Fruit fly (Drosophila melanogaster) whole organism, pupa: Measurements from ENCODE around the gene CG34280.

Experiments used
- CG10348 ChIP-seq: fragments of 200-800 bp; sonication (Bioruptor generic); IDR thresholded peaks from 2 replicates; pipeline ENCODE4 v1.3.6; 2022; ENCODE audit warnings: missing biosample characterization, missing genetic modification characterization
- CG12605 ChIP-seq: fragments of 200-800 bp; sonication (Bioruptor generic); IDR thresholded peaks from 2 replicates; pipeline ENCODE4 v1.3.6; 2022; ENCODE audit warnings: missing biosample characterization, missing genetic modification characterization
- CG13204 ChIP-seq: fragments of 200-800 bp; sonication (Bioruptor generic); optimal IDR thresholded peaks from 2 replicates; lab custom pipeline; 2018; ENCODE audit warnings: missing biosample characterization, mild to moderate bottlenecking, missing genetic modification characterization, moderate library complexity
- CG14655 ChIP-seq: fragments of 200-800 bp; sonication (Bioruptor generic); optimal IDR thresholded peaks from 3 replicates; lab custom pipeline; 2017; ENCODE audit warnings: mild to moderate bottlenecking, missing biosample characterization, missing genetic modification reagents, missing genetic modification characterization
- CG15710 ChIP-seq: fragments of 200-800 bp; sonication (Bioruptor generic); optimal IDR thresholded peaks from 2 replicates; lab custom pipeline; 2018; ENCODE audit warnings: missing biosample characterization, mild to moderate bottlenecking, missing genetic modification characterization, moderate library complexity
- CG17806 ChIP-seq: fragments of 200-800 bp; sonication (Bioruptor generic); optimal IDR thresholded peaks from 2 replicates; lab custom pipeline; 2018; ENCODE audit warnings: missing biosample characterization, mild to moderate bottlenecking, missing genetic modification characterization, moderate library complexity
- CG32121 ChIP-seq: fragments of 200-800 bp; sonication (Bioruptor generic); IDR thresholded peaks from 2 replicates; pipeline ENCODE4 v1.3.6; 2022; ENCODE audit warnings: missing biosample characterization, missing genetic modification characterization
- CG34367 ChIP-seq: fragments of 200-800 bp; sonication (Bioruptor generic); optimal IDR thresholded peaks from 2 replicates; lab custom pipeline; 2018; ENCODE audit warnings: missing biosample characterization, mild to moderate bottlenecking, missing genetic modification characterization
- CG4496 ChIP-seq: fragments of 200-800 bp; sonication (Bioruptor generic); IDR thresholded peaks from 3 replicates; pipeline ENCODE4 v1.3.6; 2022; ENCODE audit warnings: missing biosample characterization, missing genetic modification characterization
- CG8159 ChIP-seq: fragments of 200-800 bp; sonication (Bioruptor generic); optimal IDR thresholded peaks from 3 replicates; lab custom pipeline; 2018; ENCODE audit warnings: missing biosample characterization, mild to moderate bottlenecking, missing genetic modification characterization, moderate library complexity
- CG8301 ChIP-seq: fragments of 200-800 bp; sonication (Bioruptor generic); optimal IDR thresholded peaks from 2 replicates; lab custom pipeline; 2018; ENCODE audit warnings: missing biosample characterization, mild to moderate bottlenecking, missing genetic modification characterization
- CG9948 ChIP-seq: fragments of 200-800 bp; sonication (Bioruptor generic); optimal IDR thresholded peaks from 2 replicates; lab custom pipeline; 2018; ENCODE audit warnings: missing biosample characterization, mild to moderate bottlenecking, missing genetic modification characterization, moderate library complexity
- D1 ChIP-seq: fragments of 200-800 bp; sonication (Bioruptor generic); optimal IDR thresholded peaks from 2 replicates; lab custom pipeline; 2018; ENCODE audit warnings: missing biosample characterization, mild to moderate bottlenecking, missing genetic modification characterization, moderate library complexity
- EcR ChIP-seq: fragments of 200-800 bp; sonication (Bioruptor generic); optimal IDR thresholded peaks from 3 replicates; lab custom pipeline; 2019; ENCODE audit warnings: missing biosample characterization, missing genetic modification characterization, mild to moderate bottlenecking, moderate library complexity, missing genetic modification reagents
- Ets98B ChIP-seq: fragments of 200-800 bp; sonication (Bioruptor generic); IDR thresholded peaks from 2 replicates; pipeline ENCODE4 v1.3.6; 2022; ENCODE audit warnings: missing biosample characterization, missing genetic modification characterization
- Pif1A ChIP-seq: fragments of 200-800 bp; sonication (Bioruptor generic); optimal IDR thresholded peaks from 3 replicates; lab custom pipeline; 2016; ENCODE audit warnings: missing biosample characterization, missing genetic modification characterization
- Pif1B ChIP-seq: fragments of 200-800 bp; sonication (Bioruptor generic); optimal IDR thresholded peaks from 3 replicates; lab custom pipeline; 2016; ENCODE audit warnings: missing biosample characterization, missing genetic modification characterization
- Snoo ChIP-seq: fragments of 200-800 bp; sonication (Bioruptor generic); optimal IDR thresholded peaks from 3 replicates; lab custom pipeline; 2017; ENCODE audit warnings: missing biosample characterization, mild to moderate bottlenecking, missing genetic modification characterization, inconsistent platforms
- fd96Ca ChIP-seq: fragments of 200-800 bp; sonication (Bioruptor generic); IDR thresholded peaks from 3 replicates; pipeline ENCODE4 v1.3.6; 2022; ENCODE audit warnings: missing biosample characterization, missing genetic modification characterization
- gl ChIP-seq: fragments of 200-800 bp; sonication (Bioruptor generic); optimal IDR thresholded peaks from 2 replicates; lab custom pipeline; 2018; ENCODE audit warnings: missing biosample characterization, mild to moderate bottlenecking, missing genetic modification characterization
- rn ChIP-seq: fragments of 200-800 bp; sonication (Bioruptor generic); IDR thresholded peaks from 2 replicates; pipeline ENCODE4 v1.3.6; 2022; ENCODE audit warnings: missing biosample characterization, missing genetic modification characterization

CG34280 gene

dm6 chr3R:17417167-17417566 lies 13.6 kb upstream of the CG34280 start, which contains the start of gene CG33333:
CG33333 (plus strand) TSS chr3R:17417467.
- TF ChIP-seq CG34367 (tag; lab: Kevin White, UChicago): no peak
- no peak for TF ChIP-seq CG9948 (tag; lab: Kevin White, UChicago)
- TF ChIP-seq CG4496 (GFP tag; lab: Robert Waterston, UW): no peak
- no peak for TF ChIP-seq gl (tag; lab: Kevin White, UChicago)
- no peak for TF ChIP-seq CG32121
- TF ChIP-seq fd96Ca (GFP tag; lab: Robert Waterston, UW): no peak
- no peak for TF ChIP-seq CG15710 (tag; lab: Kevin White, UChicago)

- no peak for TF ChIP-seq CG14655 (GFP tag; lab: Kevin White, UChicago)
Observed at dm6 chr3R:17415439-17415838, 11.9 kb upstream of the CG34280 start, which contains the start of gene CG5866. CG5866 (plus strand) TSS chr3R:17415739.

- no peak for TF ChIP-seq CG8301
- TF ChIP-seq D1 (tag; lab: Kevin White, UChicago): no peak
- no peak for TF ChIP-seq CG8159 (tag; lab: Kevin White, UChicago)
- no peak for TF ChIP-seq CG17806 (tag; lab: Kevin White, UChicago)
- TF ChIP-seq CG12605: no peak
- TF ChIP-seq EcR (GFP tag; lab: Kevin White, UChicago): no peak
- TF ChIP-seq gl (tag; lab: Kevin White, UChicago): no peak
- no peak for TF ChIP-seq rn (GFP tag; lab: Robert Waterston, UW)
- no peak for TF ChIP-seq CG9948 (tag; lab: Kevin White, UChicago)
- TF ChIP-seq CG13204 (GFP tag; lab: Kevin White, UChicago): no peak
- TF ChIP-seq CG14655 (GFP tag; lab: Kevin White, UChicago): no peak
- no peak for TF ChIP-seq Snoo (tag; lab: Kevin White, UChicago)
- TF ChIP-seq CG10348 (GFP tag; lab: Robert Waterston, UW): no peak
Observed at dm6 chr3R:17413601-17414000, 10.1 kb upstream of the CG34280 start, which contains the start of gene CG42822. CG42822 (plus strand) TSS chr3R:17413901.

dm6 chr3R:17412458-17413127 lies 9.1 kb upstream of the CG34280 start, which contains the start of gene CG42821:
CG42821 (plus strand) TSS chr3R:17413077.
- TF ChIP-seq CG4496 (GFP tag; lab: Robert Waterston, UW): no peak
- TF ChIP-seq D1 (tag; lab: Kevin White, UChicago): no peak
- no peak for TF ChIP-seq CG8159 (tag; lab: Kevin White, UChicago)
- no peak for TF ChIP-seq EcR (GFP tag; lab: Kevin White, UChicago)
- TF ChIP-seq Pif1A (GFP tag; lab: Kevin White, UChicago): no peak
- no peak for TF ChIP-seq CG34367 (tag; lab: Kevin White, UChicago)
- TF ChIP-seq CG17806 (tag; lab: Kevin White, UChicago): no peak
- no peak for TF ChIP-seq rn (GFP tag; lab: Robert Waterston, UW)
- no peak for TF ChIP-seq Pif1B
- TF ChIP-seq gl (tag; lab: Kevin White, UChicago): no peak
- no peak for TF ChIP-seq CG13204 (GFP tag; lab: Kevin White, UChicago)
- TF ChIP-seq fd96Ca (GFP tag; lab: Robert Waterston, UW): no peak
- TF ChIP-seq CG9948 (tag; lab: Kevin White, UChicago): no peak
- TF ChIP-seq CG8301: no peak

dm6 chr3R:17410808-17411207 lies 7.3 kb upstream of the CG34280 start, which contains the start of gene CG5863:
CG5863 (plus strand) TSS chr3R:17411108.
- no peak for TF ChIP-seq D1 (tag; lab: Kevin White, UChicago)
- no peak for TF ChIP-seq CG14655 (GFP tag; lab: Kevin White, UChicago)
- no peak for TF ChIP-seq CG15710 (tag; lab: Kevin White, UChicago)
- no peak for TF ChIP-seq CG17806 (tag; lab: Kevin White, UChicago)
- TF ChIP-seq CG8301: no peak
- no peak for TF ChIP-seq rn (GFP tag; lab: Robert Waterston, UW)
- TF ChIP-seq CG13204 (GFP tag; lab: Kevin White, UChicago): no peak
- TF ChIP-seq CG9948 (tag; lab: Kevin White, UChicago): no peak
- TF ChIP-seq fd96Ca (GFP tag; lab: Robert Waterston, UW): no peak
- TF ChIP-seq EcR (GFP tag; lab: Kevin White, UChicago): no peak
- no peak for TF ChIP-seq gl (tag; lab: Kevin White, UChicago)
- no peak for TF ChIP-seq CG12605
- TF ChIP-seq CG8159 (tag; lab: Kevin White, UChicago): no peak
- no peak for TF ChIP-seq CG4496 (GFP tag; lab: Robert Waterston, UW)
- TF ChIP-seq Snoo (tag; lab: Kevin White, UChicago): no peak
- TF ChIP-seq Ets98B (GFP tag; lab: Robert Waterston, UW): no peak
- TF ChIP-seq Pif1A (GFP tag; lab: Kevin White, UChicago): no peak
- no peak for TF ChIP-seq CG34367 (tag; lab: Kevin White, UChicago)

- no peak for TF ChIP-seq CG10348 (GFP tag; lab: Robert Waterston, UW)
- TF ChIP-seq CG8159 (tag; lab: Kevin White, UChicago): no peak
- TF ChIP-seq fd96Ca (GFP tag; lab: Robert Waterston, UW): no peak
- TF ChIP-seq CG14655 (GFP tag; lab: Kevin White, UChicago): no peak
- TF ChIP-seq CG17806 (tag; lab: Kevin White, UChicago): no peak
- TF ChIP-seq gl (tag; lab: Kevin White, UChicago): no peak
- no peak for TF ChIP-seq CG32121
- no peak for TF ChIP-seq Pif1B
- TF ChIP-seq CG9948 (tag; lab: Kevin White, UChicago): no peak
- TF ChIP-seq CG15710 (tag; lab: Kevin White, UChicago): no peak
- no peak for TF ChIP-seq Pif1A (GFP tag; lab: Kevin White, UChicago)
- no peak for TF ChIP-seq CG34367 (tag; lab: Kevin White, UChicago)
- TF ChIP-seq EcR (GFP tag; lab: Kevin White, UChicago): no peak
- no peak for TF ChIP-seq CG13204 (GFP tag; lab: Kevin White, UChicago)
Observed at dm6 chr3R:17409319-17409718, 5.8 kb upstream of the CG34280 start, which contains the start of gene CG5860. CG5860 (plus strand) TSS chr3R:17409619.
